Fruit fly (Drosophila melanogaster): ENCODE measurements around the gene CG4768.

The CG4768 gene

dm6 chrX:16781055-16781454, 10.9 kb upstream of the CG4768 start (continued):
- TF ChIP-seq CG33557 (GFP tag; optimal IDR thresholded peaks at IDR 0.05) (no peak), tna (GFP tag; IDR thresholded peaks at IDR 0.05; ENCODE audit: partially characterized antibody) (no peak), CG12071 (GFP tag; optimal IDR thresholded peaks at IDR 0.05) (peak; percentile 13), YL-1 (GFP tag; optimal IDR thresholded peaks at IDR 0.05) (no peak), CG18262 (tag; optimal IDR thresholded peaks at IDR 0.05) (no peak), peb (GFP tag; IDR thresholded peaks at IDR 0.05) (no peak), ems (GFP tag; optimal IDR thresholded peaks at IDR 0.05) (no peak), Side (GFP tag; optimal IDR thresholded peaks at IDR 0.05) (peak; percentile 24), CG4282 (GFP tag; optimal IDR thresholded peaks at IDR 0.05) (no peak), ttk (GFP tag; IDR thresholded peaks at IDR 0.05) (no peak), chm (GFP tag; IDR thresholded peaks at IDR 0.05) (0 out of 2 replicates have a peak, but pooled peaks have one; percentile 9), CG12942 (GFP tag; optimal IDR thresholded peaks at IDR 0.05) (no peak), CG9817 (tag; optimal IDR thresholded peaks at IDR 0.05) (no peak), dmrt11E (tag; optimal IDR thresholded peaks at IDR 0.05) (no peak), luna (GFP tag; optimal IDR thresholded peaks at IDR 0.05) (no peak), Gsc (GFP tag; IDR thresholded peaks at IDR 0.05) (no peak), CG6813 (GFP tag; optimal IDR thresholded peaks at IDR 0.05) (no peak), ap (GFP tag; IDR thresholded peaks at IDR 0.05) (no peak), CG13287 (GFP tag; IDR thresholded peaks at IDR 0.05; ENCODE audit: partially characterized antibody) (no peak), CkIIα-i1 (GFP tag; IDR thresholded peaks at IDR 0.05) (no peak), CG4730 (GFP tag; IDR thresholded peaks at IDR 0.05) (no peak), CG15269 (tag; optimal IDR thresholded peaks at IDR 0.05) (peak; percentile 51), twi (tag; optimal IDR thresholded peaks at IDR 0.05) (no peak), CG17385 (GFP tag; optimal IDR thresholded peaks at IDR 0.05) (peak; percentile 6), Myb (GFP tag; optimal IDR thresholded peaks at IDR 0.05) (peak; percentile 22), CG13424 (tag; optimal IDR thresholded peaks at IDR 0.05) (no peak), hth (optimal IDR thresholded peaks at IDR 0.05) (no peak), lilli (GFP tag; optimal IDR thresholded peaks at IDR 0.05) (peak; percentile 38), CG3995 (GFP tag; optimal IDR thresholded peaks at IDR 0.05) (no peak), en (GFP tag; optimal IDR thresholded peaks at IDR 0.05) (no peak), CG30431 (GFP tag; optimal IDR thresholded peaks at IDR 0.05) (no peak), HLH54F (GFP tag; optimal IDR thresholded peaks at IDR 0.05) (peak; percentile 23), zen (tag; optimal IDR thresholded peaks at IDR 0.05) (no peak), CG9437 (GFP tag; optimal IDR thresholded peaks at IDR 0.05) (no peak), Max (GFP tag; optimal IDR thresholded peaks at IDR 0.05) (no peak), Nf-YB (GFP tag; optimal IDR thresholded peaks at IDR 0.05) (no peak), CG15514 (GFP tag; optimal IDR thresholded peaks at IDR 0.05) (peak; percentile 34), Sox102F (GFP tag; optimal IDR thresholded peaks at IDR 0.05) (peak; percentile 10), CG5180 (GFP tag; optimal IDR thresholded peaks at IDR 0.05) (no peak), nerfin-1 (tag; optimal IDR thresholded peaks at IDR 0.05) (no peak), rib (GFP tag; IDR thresholded peaks at IDR 0.05) (no peak), CG1603 (tag; optimal IDR thresholded peaks at IDR 0.05) (peak; percentile 16), Nf-YC (tag; optimal IDR thresholded peaks at IDR 0.05) (no peak), CG1832 (GFP tag; optimal IDR thresholded peaks at IDR 0.05) (no peak), bowl (GFP tag; IDR thresholded peaks at IDR 0.05) (no peak), CG1529 (GFP tag; optimal IDR thresholded peaks at IDR 0.05) (no peak), tin (GFP tag; optimal IDR thresholded peaks at IDR 0.05) (no peak), CG6272 (GFP tag; IDR thresholded peaks at IDR 0.05) (no peak), CG6175 (GFP tag; IDR thresholded peaks at IDR 0.05) (no peak), CG7556 (GFP tag; optimal IDR thresholded peaks at IDR 0.05) (no peak), Fer3 (tag; optimal IDR thresholded peaks at IDR 0.05) (peak; percentile 19), mld (GFP tag; IDR thresholded peaks at IDR 0.05; ENCODE audit: partially characterized antibody) (no peak)

All from whole organism, embryonic.